Fruit fly (Drosophila melanogaster): Measurements from ENCODE around the gene BBS5.
A peak's percentile ranks its signal among the peaks of the same experiment; 100 is the strongest.

The BBS5 gene

dm6 chr3R:4835315-4835714, 19.2 kb downstream of the BBS5 start (continued):
- no peak for TF ChIP-seq Xbp1 (GFP tag; optimal IDR thresholded peaks at IDR 0.05)
- no peak for TF ChIP-seq Hand (GFP tag; optimal IDR thresholded peaks at IDR 0.05)
- TF ChIP-seq C15 (GFP tag; IDR thresholded peaks at IDR 0.05): no peak
- no peak for TF ChIP-seq Rx (GFP tag; IDR thresholded peaks at IDR 0.05)
- TF ChIP-seq repo (GFP tag; optimal IDR thresholded peaks at IDR 0.05): no peak
- TF ChIP-seq CoRest (tag; optimal IDR thresholded peaks at IDR 0.05): peak; percentile 67
- 0 out of 2 replicates have a peak, but pooled peaks have one; percentile 48 for TF ChIP-seq chm (GFP tag; IDR thresholded peaks at IDR 0.05)
- no peak for TF ChIP-seq CkIIα-i1 (GFP tag; IDR thresholded peaks at IDR 0.05)
- TF ChIP-seq vfl (GFP tag; optimal IDR thresholded peaks at IDR 0.05): no peak
- TF ChIP-seq bigmax (GFP tag; optimal IDR thresholded peaks at IDR 0.05): no peak
- no peak for TF ChIP-seq ken (GFP tag; IDR thresholded peaks at IDR 0.05)
- TF ChIP-seq tgo (GFP tag; IDR thresholded peaks at IDR 0.05): no peak
- TF ChIP-seq CG11723 (GFP tag; optimal IDR thresholded peaks at IDR 0.05): no peak
- TF ChIP-seq tio (GFP tag; optimal IDR thresholded peaks at IDR 0.05): no peak
- no peak for TF ChIP-seq jumu (GFP tag; optimal IDR thresholded peaks at IDR 0.05)
- TF ChIP-seq CG14667 (GFP tag; IDR thresholded peaks at IDR 0.05): no peak
- no peak for TF ChIP-seq nau (GFP tag; optimal IDR thresholded peaks at IDR 0.05)
- TF ChIP-seq Trl (optimal IDR thresholded peaks at IDR 0.05): no peak
- no peak for TF ChIP-seq Trl (GFP tag; optimal IDR thresholded peaks at IDR 0.05)
- no peak for TF ChIP-seq CG12104 (GFP tag; optimal IDR thresholded peaks at IDR 0.05)
- no peak for TF ChIP-seq Sox102F (GFP tag; optimal IDR thresholded peaks at IDR 0.05)
- no peak for TF ChIP-seq slou (GFP tag; optimal IDR thresholded peaks at IDR 0.05)
- TF ChIP-seq CG2116 (GFP tag; optimal IDR thresholded peaks at IDR 0.05): no peak
- no peak for TF ChIP-seq pnt (GFP tag; optimal IDR thresholded peaks at IDR 0.05)
- no peak for TF ChIP-seq lbe (GFP tag; optimal IDR thresholded peaks at IDR 0.05)
- TF ChIP-seq BEAF-32 (GFP tag; optimal IDR thresholded peaks at IDR 0.05): no peak
- TF ChIP-seq phol (tag; optimal IDR thresholded peaks at IDR 0.05): peak; percentile 54
- TF ChIP-seq schlank (tag; optimal IDR thresholded peaks at IDR 0.05): no peak
- TF ChIP-seq CG14014 (GFP tag; IDR thresholded peaks at IDR 0.05): no peak
- TF ChIP-seq CG7928 (GFP tag; optimal IDR thresholded peaks at IDR 0.05): no peak
- TF ChIP-seq CrebB (tag; optimal IDR thresholded peaks at IDR 0.05): no peak
- no peak for TF ChIP-seq Hr78 (GFP tag; optimal IDR thresholded peaks at IDR 0.05)
- no peak for TF ChIP-seq ci (GFP tag; IDR thresholded peaks at IDR 0.05)
- no peak for TF ChIP-seq CG1647 (GFP tag; optimal IDR thresholded peaks at IDR 0.05)
- no peak; the same call in 2 of the 3 replicates for TF ChIP-seq knrl (GFP tag; IDR thresholded peaks at IDR 0.05; ENCODE audit: partially characterized antibody)
- no peak for TF ChIP-seq ara (GFP tag; IDR thresholded peaks at IDR 0.05)
- no peak for TF ChIP-seq ttk (GFP tag; IDR thresholded peaks at IDR 0.05)
- no peak for TF ChIP-seq Sox100B (GFP tag; optimal IDR thresholded peaks at IDR 0.05)
- TF ChIP-seq E2f1 (GFP tag; IDR thresholded peaks at IDR 0.05): no peak
- no peak for TF ChIP-seq ham (GFP tag; IDR thresholded peaks at IDR 0.05)
- no peak for TF ChIP-seq Camta (GFP tag; optimal IDR thresholded peaks at IDR 0.05)
- no peak for TF ChIP-seq Max (GFP tag; optimal IDR thresholded peaks at IDR 0.05)
- TF ChIP-seq CG15479 (GFP tag; optimal IDR thresholded peaks at IDR 0.05): peak; percentile 49
- no peak for TF ChIP-seq CG3407 (GFP tag; optimal IDR thresholded peaks at IDR 0.05)
- no peak for TF ChIP-seq Hmr (GFP tag; optimal IDR thresholded peaks at IDR 0.05)
- no peak for TF ChIP-seq CG4617 (GFP tag; optimal IDR thresholded peaks at IDR 0.05; ENCODE audit: borderline replicate concordance)
- no peak for TF ChIP-seq Lpt (GFP tag; optimal IDR thresholded peaks at IDR 0.05)
- no peak for TF ChIP-seq Dll (GFP tag; IDR thresholded peaks at IDR 0.05; ENCODE audit: partially characterized antibody)
- TF ChIP-seq ro (GFP tag; IDR thresholded peaks at IDR 0.05): no peak
- TF ChIP-seq bowl (GFP tag; IDR thresholded peaks at IDR 0.05): no peak
- TF ChIP-seq CG30020 (tag; optimal IDR thresholded peaks at IDR 0.05): no peak
- no peak for TF ChIP-seq CG6689 (GFP tag; IDR thresholded peaks at IDR 0.05)
- TF ChIP-seq hbn (GFP tag; IDR thresholded peaks at IDR 0.05; ENCODE audit: partially characterized antibody): no peak
